Worm (Caenorhabditis elegans): ENCODE measurements around the gene F07E5.13.

DNA sequence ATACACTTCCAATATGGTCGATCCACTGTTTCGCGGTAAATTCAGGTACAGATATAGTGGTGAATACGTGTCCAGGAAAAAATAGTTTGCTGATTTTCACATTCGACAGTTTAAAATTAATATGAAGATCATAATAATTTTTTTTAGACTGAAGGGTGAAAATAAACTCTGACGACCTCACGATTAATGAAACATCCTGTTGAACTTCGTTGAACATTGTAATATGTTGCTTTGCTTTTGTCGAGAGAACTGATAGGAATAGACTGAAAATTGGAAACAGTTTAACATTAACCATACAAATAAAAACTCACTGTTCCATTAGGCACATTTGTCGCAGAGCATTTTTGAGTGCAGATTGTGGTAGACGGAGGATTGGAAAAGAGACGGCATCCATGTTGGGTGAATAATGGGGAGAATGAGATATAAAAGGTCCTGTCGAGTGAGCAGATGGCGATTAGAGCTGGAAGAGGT is 29.6 kb upstream of the F07E5.13 start, which contains the start of gene fbxb-37:
- TF ChIP-seq ama-1 (optimal IDR thresholded peaks at IDR 0.05) (no peak), aly-1 (tag; optimal IDR thresholded peaks at IDR 0.05) (no peak), B0310.2 (tag; optimal IDR thresholded peaks at IDR 0.05) (no peak), ceh-13 (GFP tag; optimal IDR thresholded peaks at IDR 0.05) (no peak), ceh-36 (tag; optimal IDR thresholded peaks at IDR 0.05) (no peak), hmg-4 (GFP tag; optimal IDR thresholded peaks at IDR 0.05) (no peak), tra-4 (tag; optimal IDR thresholded peaks at IDR 0.05) (no peak), tbx-37 (GFP tag; conservative IDR thresholded peaks at IDR 0.05) (no peak), flt-1 (GFP tag; IDR thresholded peaks at IDR 0.05) (no peak), hnd-1 (tag; optimal IDR thresholded peaks at IDR 0.05) (no peak), pes-1 (GFP tag; IDR thresholded peaks at IDR 0.05) (no peak)

Measured in whole organism, early embryonic.